Worm (Caenorhabditis elegans): Measurements from ENCODE around the gene svh-2.

svh-2 gene

ce11 chrX:6520644-6521043, 32.4 kb upstream of the svh-2 start:
- TF ChIP-seq ceh-24 (tag; optimal IDR thresholded peaks at IDR 0.05) (no peak), C38D4.7 (GFP tag; optimal IDR thresholded peaks at IDR 0.05) (no peak), hlh-8 (tag; optimal IDR thresholded peaks at IDR 0.05) (no peak), C08G9.2 (tag; optimal IDR thresholded peaks at IDR 0.05) (no peak), ceh-45 (GFP tag; IDR thresholded peaks at IDR 0.05) (no peak), fkh-6 (tag; optimal IDR thresholded peaks at IDR 0.05) (no peak)

- TF ChIP-seq odd-2 (tag; optimal IDR thresholded peaks at IDR 0.05) (no peak), pha-4 (tag; optimal IDR thresholded peaks at IDR 0.05) (no peak), elt-2 (tag; optimal IDR thresholded peaks at IDR 0.05) (peak; percentile 73)
These were observed 30.4 kb upstream of the svh-2 start for ce11 chrX:6522634-6523070.

ce11 chrX:6530046-6530445, 23.0 kb upstream of the svh-2 start, which contains the start of gene ceh-60:
Gene ceh-60 (minus strand): TSS chrX:6530146.
- TF ChIP-seq sdc-2 (tag; optimal IDR thresholded peaks at IDR 0.05) = no peak
- TF ChIP-seq unc-86 (tag; optimal IDR thresholded peaks at IDR 0.05) = no peak
- no peak for TF ChIP-seq fax-1 (tag; optimal IDR thresholded peaks at IDR 0.05)
- no peak for TF ChIP-seq unc-42 (tag; optimal IDR thresholded peaks at IDR 0.05)
- no peak for TF ChIP-seq hlh-13 (GFP tag; optimal IDR thresholded peaks at IDR 0.05)
- no peak for TF ChIP-seq eyg-1 (tag; optimal IDR thresholded peaks at IDR 0.05)
- TF ChIP-seq gmeb-2 (tag; optimal IDR thresholded peaks at IDR 0.05) = no peak
- no peak for TF ChIP-seq K09A11.1 (tag; optimal IDR thresholded peaks at IDR 0.05; ENCODE audit: insufficient read depth)

DNA sequence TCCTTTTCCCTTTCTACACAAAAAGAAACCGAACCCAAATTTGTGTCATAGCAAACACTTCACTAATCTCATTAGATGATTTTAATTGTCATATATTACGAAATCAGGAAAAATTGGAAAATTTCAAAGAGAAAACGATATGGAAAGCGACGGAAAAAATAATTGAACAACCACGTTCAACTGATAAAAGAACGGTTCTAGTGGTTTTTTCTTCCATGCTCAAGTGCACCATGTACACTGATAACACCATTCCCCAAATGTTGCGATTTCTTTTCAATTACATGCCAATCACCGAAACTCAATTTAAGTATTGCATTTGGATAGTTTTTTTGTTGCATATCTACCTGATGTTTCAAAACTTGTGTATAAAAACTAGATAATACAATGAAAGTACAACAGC, 22.5 kb upstream of the svh-2 start:
- TF ChIP-seq ceh-22 (tag; optimal IDR thresholded peaks at IDR 0.05) (no peak), nhr-232 (tag; optimal IDR thresholded peaks at IDR 0.05) (no peak), fax-1 (tag; optimal IDR thresholded peaks at IDR 0.05) (no peak), dve-1 (tag; optimal IDR thresholded peaks at IDR 0.05) (no peak), elt-2 (tag; optimal IDR thresholded peaks at IDR 0.05) (no peak), sdc-2 (tag; optimal IDR thresholded peaks at IDR 0.05) (no peak), ama-1 (optimal IDR thresholded peaks at IDR 0.05) (no peak), sox-4 (tag; optimal IDR thresholded peaks at IDR 0.05) (no peak)

DNA sequence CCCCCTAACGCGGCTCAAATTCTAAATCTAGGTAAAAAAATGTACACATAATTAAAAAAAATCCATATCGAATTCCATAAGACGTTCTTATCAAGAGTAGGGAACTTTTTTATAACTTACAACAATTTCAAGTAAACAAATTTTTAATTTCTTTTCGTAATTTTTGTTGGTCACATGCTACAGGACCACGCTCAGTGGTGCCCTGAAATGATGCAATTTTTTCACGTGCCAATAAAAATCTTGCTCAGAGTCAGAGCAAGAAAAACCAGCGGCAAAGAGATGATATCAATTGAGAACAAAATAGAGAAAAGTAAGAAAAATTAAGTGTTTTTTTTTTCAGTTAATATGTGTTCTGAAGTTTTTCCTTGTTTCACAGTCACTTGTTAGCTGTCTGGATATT, 21.2 kb upstream of the svh-2 start:
- TF ChIP-seq ttx-3 (tag; optimal IDR thresholded peaks at IDR 0.05) (no peak), zip-5 (tag; optimal IDR thresholded peaks at IDR 0.05) (no peak), T23F11.4 (GFP tag; optimal IDR thresholded peaks at IDR 0.05) (no peak), ets-4 (tag; optimal IDR thresholded peaks at IDR 0.05) (no peak), odd-2 (tag; optimal IDR thresholded peaks at IDR 0.05) (no peak), che-1 (tag; optimal IDR thresholded peaks at IDR 0.05) (no peak), npax-4 (tag; optimal IDR thresholded peaks at IDR 0.05) (no peak), elt-2 (tag; optimal IDR thresholded peaks at IDR 0.05) (no peak), hlh-30 (tag; optimal IDR thresholded peaks at IDR 0.05; ENCODE audit: insufficient read depth) (no peak), ceh-45 (GFP tag; IDR thresholded peaks at IDR 0.05) (no peak), pag-3 (tag; optimal IDR thresholded peaks at IDR 0.05; ENCODE audit: borderline replicate concordance) (no peak)

DNA sequence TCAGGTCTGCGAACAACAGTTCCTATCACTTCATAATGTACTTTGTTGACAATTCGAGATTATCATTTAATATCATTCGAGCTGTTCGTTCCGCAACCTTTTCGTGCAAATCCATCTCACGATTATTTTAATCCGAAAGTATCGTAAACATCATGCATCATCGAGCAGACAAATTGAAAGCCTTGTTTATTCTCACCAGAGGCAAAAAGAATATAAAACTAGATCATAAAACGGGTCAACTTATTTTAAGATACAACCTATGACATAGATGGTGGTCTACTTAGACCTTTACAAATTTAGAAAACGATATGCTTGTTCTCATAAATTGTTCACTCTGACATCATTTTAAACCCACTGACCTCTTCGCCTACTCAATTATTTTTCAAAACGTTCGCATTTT, 20.0 kb upstream of the svh-2 start:
- no peak for TF ChIP-seq syd-9 (tag; optimal IDR thresholded peaks at IDR 0.05)
- TF ChIP-seq eyg-1 (tag; optimal IDR thresholded peaks at IDR 0.05) = no peak
- TF ChIP-seq ceh-31 (tag; optimal IDR thresholded peaks at IDR 0.05) = no peak
- TF ChIP-seq dve-1 (tag; optimal IDR thresholded peaks at IDR 0.05) = no peak
- TF ChIP-seq T23F11.4 (GFP tag; optimal IDR thresholded peaks at IDR 0.05) = no peak
- TF ChIP-seq ceh-9 (tag; optimal IDR thresholded peaks at IDR 0.05) = no peak
- TF ChIP-seq pat-9 (tag; optimal IDR thresholded peaks at IDR 0.05) = no peak
- no peak for TF ChIP-seq ceh-18 (tag; optimal IDR thresholded peaks at IDR 0.05)
- TF ChIP-seq pax-1 (tag; optimal IDR thresholded peaks at IDR 0.05) = no peak
- no peak for TF ChIP-seq unc-86 (tag; optimal IDR thresholded peaks at IDR 0.05)
- TF ChIP-seq ceh-19 (GFP tag; optimal IDR thresholded peaks at IDR 0.05) = no peak
- no peak for TF ChIP-seq fkh-10 (GFP tag; optimal IDR thresholded peaks at IDR 0.05)
- TF ChIP-seq gmeb-2 (tag; optimal IDR thresholded peaks at IDR 0.05) = no peak
- TF ChIP-seq pha-2 (tag; optimal IDR thresholded peaks at IDR 0.05) = no peak
- TF ChIP-seq zip-5 (tag; optimal IDR thresholded peaks at IDR 0.05) = no peak
- TF ChIP-seq sox-2 (GFP tag; IDR thresholded peaks at IDR 0.05) = no peak
- TF ChIP-seq dmd-4 (tag; optimal IDR thresholded peaks at IDR 0.05; ENCODE audit: borderline replicate concordance) = no peak
- TF ChIP-seq hlh-30 (tag; optimal IDR thresholded peaks at IDR 0.05; ENCODE audit: insufficient read depth) = no peak
- no peak for TF ChIP-seq ceh-30 (tag; optimal IDR thresholded peaks at IDR 0.05)
- no peak for TF ChIP-seq F13H6.1 (tag; optimal IDR thresholded peaks at IDR 0.05)
